Worm (Caenorhabditis elegans) whole organism, L3 larva: ENCODE results near the gene F09G2.2.

Experiments used
- R02D3.7 ChIP-seq: fragments of 150-350 bp; optimal IDR thresholded peaks from 2 replicates; lab custom pipeline; 2014; ENCODE audit warnings: missing biosample characterization, missing genetic modification characterization
- aly-2 ChIP-seq: fragments of 150-350 bp; optimal IDR thresholded peaks from 2 replicates; lab custom pipeline; 2014; ENCODE audit warnings: missing biosample characterization, missing genetic modification characterization
- ama-1 ChIP-seq: fragments of 150-350 bp; optimal IDR thresholded peaks from 2 replicates; lab custom pipeline; 2018
- ceh-16 ChIP-seq: sonication (generic microtip); optimal IDR thresholded peaks from 2 replicates; lab custom pipeline; 2017; ENCODE audit warnings: missing biosample characterization, missing genetic modification characterization
- ceh-28 ChIP-seq: fragments of 150-350 bp; optimal IDR thresholded peaks from 2 replicates; lab custom pipeline; 2014; ENCODE audit warnings: missing biosample characterization, missing genetic modification reagents, missing genetic modification characterization
- ceh-82 ChIP-seq: fragments of 150-350 bp; optimal IDR thresholded peaks from 2 replicates; lab custom pipeline; 2014; ENCODE audit warnings: missing biosample characterization, missing genetic modification characterization
- ceh-9 ChIP-seq: sonication (generic microtip); optimal IDR thresholded peaks from 2 replicates; lab custom pipeline; 2018; ENCODE audit warnings: missing biosample characterization, missing genetic modification characterization
- daf-12 ChIP-seq: fragments of 150-350 bp; optimal IDR thresholded peaks from 2 replicates; lab custom pipeline; 2014; ENCODE audit warnings: missing biosample characterization, missing genetic modification reagents, missing genetic modification characterization
- egl-27 ChIP-seq: sonication (generic microtip); optimal IDR thresholded peaks from 4 replicates; lab custom pipeline; 2017; ENCODE audit warnings: missing biosample characterization, missing genetic modification reagents, missing genetic modification characterization
- egl-5 ChIP-seq: fragments of 150-350 bp; optimal IDR thresholded peaks from 2 replicates; lab custom pipeline; 2017; ENCODE audit warnings: missing biosample characterization, missing genetic modification reagents, missing genetic modification characterization, inconsistent platforms
- elt-1 ChIP-seq: fragments of 150-350 bp; optimal IDR thresholded peaks from 2 replicates; lab custom pipeline; 2014; ENCODE audit warnings: missing biosample characterization, missing genetic modification characterization
- elt-2 ChIP-seq: sonication (generic microtip); optimal IDR thresholded peaks from 2 replicates; lab custom pipeline; 2016; ENCODE audit warnings: missing genetic modification reagents, mild to moderate bottlenecking, missing genetic modification characterization, missing compliant biosample characterization
- elt-3 ChIP-seq, 3 experiments: fragments of 150-350 bp in 1 of 3; sonication (generic microtip) in 2 of 3; optimal IDR thresholded peaks; 2 replicates in 2 of 3; 4 replicates in 1 of 3; lab custom pipeline; 2014 to 2017; ENCODE audit warnings: missing biosample characterization in 3 of 3, missing genetic modification characterization in 3 of 3
- eor-1 ChIP-seq, 2 experiments: fragments of 150-350 bp; optimal IDR thresholded peaks; 2 replicates each; lab custom pipeline; 2014 to 2018; ENCODE audit warnings: missing biosample characterization in 2 of 2, missing genetic modification characterization in 2 of 2
- fkh-10 ChIP-seq: sonication (generic microtip); optimal IDR thresholded peaks from 2 replicates; lab custom pipeline; 2017; ENCODE audit warnings: missing biosample characterization, missing genetic modification reagents, missing genetic modification characterization
- fkh-2 ChIP-seq: fragments of 150-350 bp; optimal IDR thresholded peaks from 2 replicates; lab custom pipeline; 2014; ENCODE audit warnings: missing biosample characterization, missing genetic modification reagents, missing genetic modification characterization
- fos-1 ChIP-seq: fragments of 150-350 bp; optimal IDR thresholded peaks from 2 replicates; lab custom pipeline; 2014; ENCODE audit warnings: missing biosample characterization, missing genetic modification characterization
- jun-1 ChIP-seq: fragments of 150-350 bp; optimal IDR thresholded peaks from 2 replicates; lab custom pipeline; 2014; ENCODE audit warnings: missing biosample characterization, missing genetic modification reagents, missing genetic modification characterization
- lin-15B ChIP-seq: fragments of 150-350 bp; optimal IDR thresholded peaks from 2 replicates; lab custom pipeline; 2014; ENCODE audit warnings: missing biosample characterization, missing genetic modification characterization
- lin-39 ChIP-seq: fragments of 150-350 bp; optimal IDR thresholded peaks from 2 replicates; lab custom pipeline; 2018; ENCODE audit warnings: missing biosample characterization, missing genetic modification reagents, missing genetic modification characterization
- lsy-12 ChIP-seq: sonication (generic microtip); optimal IDR thresholded peaks from 2 replicates; lab custom pipeline; 2016; ENCODE audit warnings: mild to moderate bottlenecking, missing genetic modification characterization, missing compliant biosample characterization
- mdl-1 ChIP-seq: fragments of 150-350 bp; optimal IDR thresholded peaks from 2 replicates; lab custom pipeline; 2014; ENCODE audit warnings: missing biosample characterization, missing genetic modification characterization
- mml-1 ChIP-seq: fragments of 150-350 bp; sonication (generic microtip); optimal IDR thresholded peaks from 3 replicates; lab custom pipeline; 2014; ENCODE audit warnings: missing biosample characterization, missing genetic modification characterization
- nhr-11 ChIP-seq: fragments of 150-350 bp; optimal IDR thresholded peaks from 2 replicates; lab custom pipeline; 2014; ENCODE audit warnings: missing biosample characterization, missing genetic modification characterization
- nhr-12 ChIP-seq: fragments of 150-350 bp; optimal IDR thresholded peaks from 2 replicates; lab custom pipeline; 2014; ENCODE audit warnings: missing biosample characterization, missing genetic modification characterization
- nhr-23 ChIP-seq: fragments of 150-350 bp; optimal IDR thresholded peaks from 2 replicates; lab custom pipeline; 2014; ENCODE audit warnings: missing biosample characterization, missing genetic modification reagents, missing genetic modification characterization
- nhr-237 ChIP-seq: fragments of 150-350 bp; optimal IDR thresholded peaks from 2 replicates; lab custom pipeline; 2014; ENCODE audit warnings: missing biosample characterization, missing genetic modification characterization
- nhr-25 ChIP-seq: sonication (generic microtip); optimal IDR thresholded peaks from 2 replicates; lab custom pipeline; 2017; ENCODE audit warnings: missing biosample characterization, missing genetic modification characterization
- nhr-28 ChIP-seq: fragments of 150-350 bp; optimal IDR thresholded peaks from 2 replicates; lab custom pipeline; 2014; ENCODE audit warnings: missing biosample characterization, missing genetic modification characterization
- nhr-43 ChIP-seq: sonication (generic microtip); optimal IDR thresholded peaks from 2 replicates; lab custom pipeline; 2016; ENCODE audit warnings: mild to moderate bottlenecking, missing genetic modification characterization, missing compliant biosample characterization; ENCODE audit not compliant: poor library complexity, severe bottlenecking
- nhr-76 ChIP-seq: fragments of 150-350 bp; sonication (generic microtip); optimal IDR thresholded peaks from 5 replicates; lab custom pipeline; 2014; ENCODE audit warnings: missing biosample characterization, missing genetic modification characterization
- nhr-77 ChIP-seq: fragments of 150-350 bp; optimal IDR thresholded peaks from 2 replicates; lab custom pipeline; 2014; ENCODE audit warnings: missing biosample characterization, missing genetic modification characterization
- pha-4 ChIP-seq: fragments of 150-350 bp; optimal IDR thresholded peaks from 2 replicates; lab custom pipeline; 2014; ENCODE audit warnings: missing biosample characterization, missing genetic modification reagents, missing genetic modification characterization
- pqm-1 ChIP-seq: fragments of 150-350 bp; optimal IDR thresholded peaks from 2 replicates; lab custom pipeline; 2017; ENCODE audit warnings: missing biosample characterization, missing genetic modification characterization, inconsistent platforms
- sea-2 ChIP-seq: fragments of 150-350 bp; sonication (generic microtip); optimal IDR thresholded peaks from 4 replicates; lab custom pipeline; 2014; ENCODE audit warnings: missing biosample characterization, missing genetic modification reagents, missing genetic modification characterization
- skn-1 ChIP-seq: fragments of 150-350 bp; optimal IDR thresholded peaks from 2 replicates; lab custom pipeline; 2014; ENCODE audit warnings: missing biosample characterization, missing genetic modification characterization
- tbx-2 ChIP-seq: sonication (generic microtip); optimal IDR thresholded peaks from 2 replicates; lab custom pipeline; 2016; ENCODE audit warnings: mild to moderate bottlenecking, missing genetic modification characterization, missing compliant biosample characterization
- unc-39 ChIP-seq: sonication (generic microtip); optimal IDR thresholded peaks from 4 replicates; lab custom pipeline; 2017; ENCODE audit warnings: missing biosample characterization, missing genetic modification characterization
- unc-62 ChIP-seq: fragments of 150-350 bp; sonication (generic microtip); optimal IDR thresholded peaks from 4 replicates; lab custom pipeline; 2014; ENCODE audit warnings: missing biosample characterization, missing genetic modification reagents, missing genetic modification characterization
- zag-1 ChIP-seq: fragments of 150-350 bp; optimal IDR thresholded peaks from 2 replicates; lab custom pipeline; 2014; ENCODE audit warnings: missing biosample characterization, missing genetic modification characterization
- ztf-11 ChIP-seq: fragments of 150-350 bp; optimal IDR thresholded peaks from 2 replicates; lab custom pipeline; 2014; ENCODE audit warnings: missing biosample characterization, missing genetic modification characterization

F09G2.2 gene

DNA sequence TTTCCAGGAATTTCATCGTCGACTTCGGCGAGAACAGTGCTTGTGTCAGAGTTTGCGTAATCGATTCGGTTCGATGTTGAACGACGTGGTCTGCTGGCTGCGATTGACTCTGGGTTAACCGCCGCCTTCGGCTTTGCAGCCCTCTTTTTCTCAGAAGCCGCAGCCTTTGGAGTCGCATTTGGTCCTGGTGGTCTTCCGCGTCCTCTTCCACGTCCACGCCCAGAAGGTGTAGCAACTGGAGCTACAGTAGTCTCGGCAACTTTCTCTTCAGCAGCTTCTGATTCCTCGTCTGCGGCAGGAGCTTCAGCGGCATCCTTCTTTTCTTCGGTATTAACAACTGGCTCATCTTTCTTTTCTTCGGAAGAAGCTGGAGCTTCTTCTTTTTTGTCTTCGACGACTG, 1.9 kb upstream of the F09G2.2 start:
- TF ChIP-seq mml-1 (tag; lab: Kevin White, UChicago) (no peak), unc-39 (tag; lab: Kevin White, UChicago) (no peak), nhr-76 (no peak), skn-1 (tag; lab: Kevin White, UChicago) (no peak), ceh-28 (no peak), fos-1 (tag; lab: Kevin White, UChicago) (no peak), nhr-11 (tag; lab: Kevin White, UChicago) (no peak), nhr-23 (no peak), egl-27 (tag; lab: Kevin White, UChicago) (no peak), elt-3 (tag; optimal IDR thresholded peaks at IDR 0.05; lab: Kevin White, UChicago) (no peak), zag-1 (no peak)

DNA sequence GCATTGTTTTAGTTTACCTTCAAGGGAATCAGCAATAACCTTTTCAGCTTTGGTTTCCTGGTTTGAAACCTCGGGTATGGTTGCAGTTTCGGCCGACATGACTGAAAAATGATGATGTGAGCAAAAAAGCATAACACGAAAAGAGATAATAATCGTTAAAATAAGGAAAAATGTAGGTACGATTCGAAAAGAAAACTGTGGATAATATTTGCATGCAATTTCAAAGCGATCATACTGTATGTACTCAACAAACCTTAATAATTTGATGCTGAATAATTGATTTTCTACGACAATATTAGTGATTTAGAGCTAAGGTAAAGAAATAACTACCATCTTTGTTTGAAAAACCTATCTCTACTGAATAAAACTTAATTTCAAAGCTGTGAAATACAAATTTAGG, 679 bp upstream of the F09G2.2 start, which contains the start of gene attf-2:
attf-2 (minus strand) TSS at position 101 of the 400 bp plus-strand sequence.
- TF ChIP-seq nhr-28 (no peak), nhr-43 (tag; lab: Kevin White, UChicago) (no peak), eor-1 (tag; optimal IDR thresholded peaks at IDR 0.05; lab: Kevin White, UChicago) (no peak), daf-12 (tag; lab: Kevin White, UChicago) (no peak), fos-1 (tag; lab: Kevin White, UChicago) (no peak), lin-39 (tag; lab: Kevin White, UChicago) (no peak), nhr-237 (tag; lab: Kevin White, UChicago) (no peak), elt-1 (tag; lab: Kevin White, UChicago) (no peak), tbx-2 (tag; lab: Kevin White, UChicago) (no peak), fkh-10 (GFP tag; lab: Kevin White, UChicago) (no peak), jun-1 (no peak), lin-15B (no peak), nhr-12 (tag; lab: Kevin White, UChicago) (no peak)

DNA sequence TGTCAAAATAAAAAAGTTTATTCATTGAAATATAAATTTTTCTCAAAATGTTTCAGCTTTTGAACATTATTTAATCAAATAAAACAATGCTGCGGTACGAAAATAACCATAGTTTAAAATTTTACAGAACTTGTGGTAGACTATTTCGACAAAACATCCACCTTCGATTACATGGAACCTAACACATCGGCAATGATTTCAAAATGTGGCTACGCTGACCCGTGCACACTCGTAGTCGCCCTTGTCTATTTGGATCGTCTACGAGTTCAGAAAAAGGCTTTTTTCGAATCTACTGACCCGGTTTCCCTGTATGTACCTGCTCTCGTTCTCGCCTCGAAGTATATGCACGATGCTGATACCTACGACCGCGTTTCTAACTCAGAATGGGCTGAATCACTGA, 320 bp downstream of the F09G2.2 start:
- TF ChIP-seq lin-39 (tag; lab: Kevin White, UChicago): no peak
- TF ChIP-seq ceh-16 (tag; lab: Kevin White, UChicago): no peak
- no peak for TF ChIP-seq nhr-76
- TF ChIP-seq pha-4 (tag; lab: Kevin White, UChicago): no peak
- TF ChIP-seq elt-2: no peak
- no peak for TF ChIP-seq ceh-28
- TF ChIP-seq nhr-12 (tag; lab: Kevin White, UChicago): no peak
- TF ChIP-seq unc-62: no peak
- no peak for TF ChIP-seq skn-1 (tag; lab: Kevin White, UChicago)
- no peak for TF ChIP-seq aly-2 (tag; lab: Kevin White, UChicago)
- no peak for TF ChIP-seq nhr-28
- TF ChIP-seq nhr-237 (tag; lab: Kevin White, UChicago): no peak
- no peak for TF ChIP-seq unc-39 (tag; lab: Kevin White, UChicago)
- no peak for TF ChIP-seq R02D3.7 (tag; lab: Kevin White, UChicago)
- no peak for TF ChIP-seq lsy-12
- TF ChIP-seq sea-2 (GFP tag; lab: Kevin White, UChicago): no peak
- no peak for TF ChIP-seq nhr-23
- TF ChIP-seq zag-1: no peak
- TF ChIP-seq fkh-2: no peak

DNA sequence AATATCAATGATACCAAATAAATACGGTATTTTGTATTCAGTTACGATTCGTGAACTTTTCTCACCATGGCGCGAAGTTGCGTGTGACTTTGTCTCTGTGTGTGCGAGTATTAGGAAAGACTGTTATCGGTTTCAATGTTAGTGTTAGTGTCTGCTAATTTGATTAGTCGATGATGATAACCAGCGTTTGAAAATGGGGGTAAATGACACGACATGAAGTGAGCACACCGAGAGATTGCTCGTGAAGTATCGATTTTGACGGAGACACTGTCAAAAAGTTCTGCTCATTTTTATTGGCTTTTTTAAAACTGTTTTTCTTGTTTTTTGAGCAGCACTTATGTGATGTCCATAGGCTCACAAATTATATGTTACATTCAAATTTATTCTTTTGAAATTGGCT, 1.7 kb downstream of the F09G2.2 start:
- TF ChIP-seq mdl-1 (tag; lab: Kevin White, UChicago) (no peak), lin-15B (no peak), skn-1 (tag; lab: Kevin White, UChicago) (peak; percentile 18), daf-12 (tag; lab: Kevin White, UChicago) (no peak), R02D3.7 (tag; lab: Kevin White, UChicago) (no peak), ceh-16 (tag; lab: Kevin White, UChicago) (no peak), fkh-2 (no peak), nhr-237 (tag; lab: Kevin White, UChicago) (no peak), pqm-1 (tag; lab: Kevin White, UChicago) (peak; percentile 58), ama-1 (lab: Kevin White, UChicago) (peak; percentile 91), nhr-76 (no peak), lsy-12 (no peak), ceh-9 (no peak), jun-1 (peak; percentile 24), lin-39 (tag; lab: Kevin White, UChicago) (no peak), nhr-43 (tag; lab: Kevin White, UChicago) (peak; percentile 19), nhr-11 (tag; lab: Kevin White, UChicago) (no peak), pha-4 (tag; lab: Kevin White, UChicago) (peak; percentile 52), elt-1 (tag; lab: Kevin White, UChicago) (no peak), nhr-25 (tag; lab: Kevin White, UChicago) (no peak), egl-27 (tag; lab: Kevin White, UChicago) (no peak), fos-1 (tag; lab: Kevin White, UChicago) (no peak), aly-2 (tag; lab: Kevin White, UChicago) (peak; percentile 4), unc-62 (no peak), nhr-77 (no peak), egl-5 (tag; lab: Kevin White, UChicago) (no peak), ceh-82 (tag; lab: Kevin White, UChicago) (no peak), nhr-23 (peak; percentile 5), elt-2 (peak; percentile 85), ztf-11 (tag; lab: Kevin White, UChicago) (no peak)
